Fruit fly (Drosophila melanogaster) whole organism, embryonic: ENCODE measurements around the gene CG11164.
A peak's percentile ranks its signal among the peaks of the same experiment; 100 is the strongest.

Source experiments
- Atf6 ChIP-seq: fragments of 200-800 bp; sonication (Bioruptor generic); IDR thresholded peaks from 2 replicates; pipeline ENCODE4 v1.3.6; 2022; ENCODE audit warnings: missing biosample characterization, missing genetic modification characterization
- B-H2 ChIP-seq: fragments of 200-800 bp; sonication (Bioruptor generic); optimal IDR thresholded peaks from 2 replicates; lab custom pipeline; 2018; ENCODE audit warnings: missing biosample characterization, mild to moderate bottlenecking, missing genetic modification characterization
- Bdp1 ChIP-seq: fragments of 200-800 bp; sonication (Bioruptor generic); optimal IDR thresholded peaks from 3 replicates; lab custom pipeline; 2016; ENCODE audit warnings: missing biosample characterization, missing genetic modification characterization
- Bteb2 ChIP-seq: fragments of 200-800 bp; sonication (Bioruptor generic); optimal IDR thresholded peaks from 2 replicates; lab custom pipeline; 2016; ENCODE audit warnings: missing biosample characterization, missing genetic modification characterization
- CG10147 ChIP-seq: fragments of 200-800 bp; sonication (Bioruptor generic); optimal IDR thresholded peaks from 2 replicates; lab custom pipeline; 2019; ENCODE audit warnings: missing biosample characterization, mild to moderate bottlenecking, missing genetic modification characterization, moderate library complexity
- CG10267 ChIP-seq: fragments of 200-800 bp; sonication (Bioruptor generic); optimal IDR thresholded peaks from 2 replicates; lab custom pipeline; 2018; ENCODE audit warnings: missing biosample characterization, mild to moderate bottlenecking, missing genetic modification characterization, moderate library complexity
- CG10274 ChIP-seq: fragments of 200-800 bp; sonication (Bioruptor generic); optimal IDR thresholded peaks from 3 replicates; lab custom pipeline; 2017; ENCODE audit warnings: missing biosample characterization, mild to moderate bottlenecking, missing genetic modification characterization
- CG11504 ChIP-seq: fragments of 200-800 bp; sonication (Bioruptor generic); optimal IDR thresholded peaks from 3 replicates; lab custom pipeline; 2019; ENCODE audit warnings: missing biosample characterization, mild to moderate bottlenecking, missing genetic modification characterization, moderate library complexity
- CG12155 ChIP-seq: fragments of 200-800 bp; sonication (Bioruptor generic); optimal IDR thresholded peaks from 3 replicates; lab custom pipeline; 2016; ENCODE audit warnings: missing biosample characterization, missing genetic modification characterization
- CG12236 ChIP-seq: fragments of 200-800 bp; sonication (Bioruptor generic); optimal IDR thresholded peaks from 2 replicates; lab custom pipeline; 2016; ENCODE audit warnings: missing biosample characterization, missing genetic modification characterization
- CG13296 ChIP-seq: fragments of 200-800 bp; sonication (Bioruptor generic); optimal IDR thresholded peaks from 3 replicates; lab custom pipeline; 2018; ENCODE audit warnings: missing biosample characterization, mild to moderate bottlenecking, missing genetic modification characterization
- CG13624 ChIP-seq: fragments of 200-800 bp; sonication (Bioruptor generic); optimal IDR thresholded peaks from 2 replicates; lab custom pipeline; 2016; ENCODE audit warnings: missing biosample characterization, missing genetic modification characterization
- CG13775 ChIP-seq: fragments of 200-800 bp; sonication (Bioruptor generic); optimal IDR thresholded peaks from 3 replicates; lab custom pipeline; 2017; ENCODE audit warnings: missing biosample characterization, mild to moderate bottlenecking, missing genetic modification characterization
- CG15011 ChIP-seq: fragments of 200-800 bp; sonication (Bioruptor generic); optimal IDR thresholded peaks from 3 replicates; lab custom pipeline; 2018; ENCODE audit warnings: missing biosample characterization, mild to moderate bottlenecking, missing genetic modification characterization
- CG15514 ChIP-seq: fragments of 200-800 bp; sonication (Bioruptor generic); optimal IDR thresholded peaks from 3 replicates; lab custom pipeline; 2017; ENCODE audit warnings: missing biosample characterization, missing genetic modification characterization, mild to moderate bottlenecking, moderate library complexity, missing genetic modification reagents
- CG18599 ChIP-seq: fragments of 200-800 bp; sonication (Bioruptor generic); optimal IDR thresholded peaks from 3 replicates; lab custom pipeline; 2017; ENCODE audit warnings: missing biosample characterization, missing genetic modification characterization, mild to moderate bottlenecking, moderate library complexity, missing genetic modification reagents
- CG2120 ChIP-seq: fragments of 200-800 bp; sonication (Bioruptor generic); optimal IDR thresholded peaks from 3 replicates; lab custom pipeline; 2016; ENCODE audit warnings: missing biosample characterization, missing genetic modification characterization
- CG2678 ChIP-seq: fragments of 200-800 bp; sonication (Bioruptor generic); optimal IDR thresholded peaks from 3 replicates; lab custom pipeline; 2019; ENCODE audit warnings: missing biosample characterization, mild to moderate bottlenecking, missing genetic modification characterization, moderate library complexity
- CG30403 ChIP-seq: fragments of 200-800 bp; sonication (Bioruptor generic); optimal IDR thresholded peaks from 3 replicates; lab custom pipeline; 2016; ENCODE audit warnings: missing biosample characterization, missing genetic modification characterization
- CG3407 ChIP-seq: fragments of 200-800 bp; sonication (Bioruptor generic); optimal IDR thresholded peaks from 2 replicates; lab custom pipeline; 2018; ENCODE audit warnings: missing biosample characterization, mild to moderate bottlenecking, missing genetic modification characterization
- CG7556 ChIP-seq: fragments of 200-800 bp; sonication (Bioruptor generic); optimal IDR thresholded peaks from 2 replicates; lab custom pipeline; 2017; ENCODE audit warnings: missing biosample characterization, mild to moderate bottlenecking, missing genetic modification characterization
- CG8924 ChIP-seq: fragments of 200-800 bp; optimal IDR thresholded peaks from 3 replicates; lab custom pipeline; 2019; ENCODE audit warnings: missing biosample characterization, mild to moderate bottlenecking, missing genetic modification characterization, moderate library complexity
- CG9215 ChIP-seq: fragments of 200-800 bp; sonication (Bioruptor generic); IDR thresholded peaks from 2 replicates; pipeline ENCODE4 v1.3.6; 2022; ENCODE audit warnings: missing biosample characterization, missing genetic modification characterization
- CG9727 ChIP-seq: fragments of 200-800 bp; sonication (Bioruptor generic); optimal IDR thresholded peaks from 3 replicates; lab custom pipeline; 2017; ENCODE audit warnings: missing biosample characterization, mild to moderate bottlenecking, missing genetic modification characterization
- CG9876 ChIP-seq: fragments of 200-800 bp; sonication (Bioruptor generic); optimal IDR thresholded peaks from 2 replicates; lab custom pipeline; 2016; ENCODE audit warnings: missing biosample characterization, missing genetic modification characterization
- CkIIα-i1 ChIP-seq: fragments of 200-800 bp; sonication (Bioruptor generic); IDR thresholded peaks from 2 replicates; pipeline ENCODE4 v1.3.6; 2022; ENCODE audit warnings: missing biosample characterization, missing genetic modification characterization
- D19B ChIP-seq: fragments of 200-800 bp; sonication (Bioruptor generic); optimal IDR thresholded peaks from 2 replicates; lab custom pipeline; 2017; ENCODE audit warnings: missing biosample characterization, mild to moderate bottlenecking, missing genetic modification characterization
- Dip3 ChIP-seq: fragments of 200-800 bp; sonication (Bioruptor generic); optimal IDR thresholded peaks from 3 replicates; lab custom pipeline; 2016; ENCODE audit warnings: missing biosample characterization, missing genetic modification characterization
- Doc3 ChIP-seq: fragments of 200-800 bp; sonication (Bioruptor generic); IDR thresholded peaks from 3 replicates; pipeline ENCODE4 v1.3.6; 2022; ENCODE audit warnings: missing biosample characterization, missing genetic modification characterization; ENCODE audit not compliant: partially characterized antibody
- Ets65A ChIP-seq: fragments of 200-800 bp; sonication (Bioruptor generic); peaks from one replicate; lab custom pipeline; 2016; ENCODE audit warnings: missing biosample characterization, missing genetic modification characterization
- Fer3 ChIP-seq: fragments of 200-800 bp; sonication (Bioruptor generic); optimal IDR thresholded peaks from 2 replicates; lab custom pipeline; 2018; ENCODE audit warnings: missing biosample characterization, mild to moderate bottlenecking, missing genetic modification characterization, moderate library complexity
- HLH54F ChIP-seq: fragments of 200-800 bp; sonication (Bioruptor generic); optimal IDR thresholded peaks from 3 replicates; lab custom pipeline; 2016; ENCODE audit warnings: missing biosample characterization, missing genetic modification characterization
- HmgZ ChIP-seq: fragments of 200-800 bp; sonication (Bioruptor generic); optimal IDR thresholded peaks from 2 replicates; lab custom pipeline; 2018; ENCODE audit warnings: missing biosample characterization, mild to moderate bottlenecking, missing genetic modification characterization
- Hmr ChIP-seq: fragments of 200-800 bp; sonication (Bioruptor generic); optimal IDR thresholded peaks from 3 replicates; lab custom pipeline; 2017; ENCODE audit warnings: mild to moderate bottlenecking, missing biosample characterization, missing genetic modification reagents, missing genetic modification characterization
- Hr78 ChIP-seq, 2 experiments: fragments of 200-800 bp in 1 of 2; fragments of >200 bp in 1 of 2; sonication (Bioruptor generic) in 1 of 2; optimal IDR thresholded peaks; 2 replicates each; lab custom pipeline; 2017 to 2019; ENCODE audit warnings: missing biosample characterization in 2 of 2, missing genetic modification characterization in 2 of 2, mild to moderate bottlenecking in 1 of 2, moderate library complexity in 1 of 2
- Meics ChIP-seq: fragments of 200-800 bp; sonication (Bioruptor generic); optimal IDR thresholded peaks from 2 replicates; lab custom pipeline; 2017; ENCODE audit warnings: missing biosample characterization, mild to moderate bottlenecking, missing genetic modification characterization
- Ravus ChIP-seq: fragments of 200-800 bp; sonication (Bioruptor generic); IDR thresholded peaks from 2 replicates; pipeline ENCODE4 v1.3.6; 2022; ENCODE audit warnings: missing biosample characterization, missing genetic modification characterization
- Usf ChIP-seq: fragments of 200-800 bp; sonication (Bioruptor generic); optimal IDR thresholded peaks from 2 replicates; lab custom pipeline; 2017; ENCODE audit warnings: missing genotype, missing biosample characterization, missing genetic modification characterization
- bcd ChIP-seq: fragments of 200-800 bp; sonication (Bioruptor generic); optimal IDR thresholded peaks from 2 replicates; lab custom pipeline; 2017; ENCODE audit warnings: missing biosample characterization, mild to moderate bottlenecking, missing genetic modification characterization
- br ChIP-seq: fragments of >200 bp; optimal IDR thresholded peaks from 2 replicates; lab custom pipeline; 2017
- exex ChIP-seq: fragments of 200-800 bp; sonication (Bioruptor generic); optimal IDR thresholded peaks from 4 replicates; lab custom pipeline; 2018; ENCODE audit warnings: missing biosample characterization, mild to moderate bottlenecking, missing genetic modification characterization, moderate library complexity
- gem ChIP-seq: fragments of 200-800 bp; sonication (Bioruptor generic); optimal IDR thresholded peaks from 2 replicates; lab custom pipeline; 2019; ENCODE audit warnings: missing biosample characterization, mild to moderate bottlenecking, missing genetic modification characterization, moderate library complexity
- gro ChIP-seq: fragments of 200-800 bp; sonication (Bioruptor generic); optimal IDR thresholded peaks from 2 replicates; lab custom pipeline; 2016; ENCODE audit warnings: missing biosample characterization, missing genetic modification characterization
- lilli ChIP-seq: fragments of 200-800 bp; sonication (Bioruptor generic); optimal IDR thresholded peaks from 3 replicates; lab custom pipeline; 2016; ENCODE audit warnings: missing biosample characterization, missing genetic modification characterization
- mam ChIP-seq: fragments of 200-800 bp; sonication (Bioruptor generic); optimal IDR thresholded peaks from 3 replicates; lab custom pipeline; 2016; ENCODE audit warnings: missing biosample characterization, missing genetic modification characterization
- nom ChIP-seq: fragments of 200-800 bp; sonication (Bioruptor generic); optimal IDR thresholded peaks from 2 replicates; lab custom pipeline; 2017; ENCODE audit warnings: missing biosample characterization, missing genetic modification characterization, mild to moderate bottlenecking, moderate library complexity, missing genetic modification reagents
- pho ChIP-seq: fragments of 200-800 bp; sonication (Bioruptor generic); optimal IDR thresholded peaks from 2 replicates; lab custom pipeline; 2016; ENCODE audit warnings: missing biosample characterization, missing genetic modification characterization
- scrt ChIP-seq: fragments of 200-800 bp; sonication (Bioruptor generic); optimal IDR thresholded peaks from 2 replicates; lab custom pipeline; 2018; ENCODE audit warnings: missing biosample characterization, mild to moderate bottlenecking, missing genetic modification characterization, moderate library complexity
- ssp ChIP-seq: fragments of 200-800 bp; sonication (Bioruptor generic); IDR thresholded peaks from 2 replicates; pipeline ENCODE4 v1.3.6; 2022; ENCODE audit warnings: missing biosample characterization, missing genetic modification characterization
- tin ChIP-seq: fragments of 200-800 bp; sonication (Bioruptor generic); optimal IDR thresholded peaks from 3 replicates; lab custom pipeline; 2016; ENCODE audit warnings: missing biosample characterization, missing genetic modification characterization
- zfh2 ChIP-seq: fragments of 200-800 bp; sonication (Bioruptor generic); optimal IDR thresholded peaks from 2 replicates; lab custom pipeline; 2016; ENCODE audit warnings: missing biosample characterization, missing genetic modification characterization

Gene CG11164

DNA sequence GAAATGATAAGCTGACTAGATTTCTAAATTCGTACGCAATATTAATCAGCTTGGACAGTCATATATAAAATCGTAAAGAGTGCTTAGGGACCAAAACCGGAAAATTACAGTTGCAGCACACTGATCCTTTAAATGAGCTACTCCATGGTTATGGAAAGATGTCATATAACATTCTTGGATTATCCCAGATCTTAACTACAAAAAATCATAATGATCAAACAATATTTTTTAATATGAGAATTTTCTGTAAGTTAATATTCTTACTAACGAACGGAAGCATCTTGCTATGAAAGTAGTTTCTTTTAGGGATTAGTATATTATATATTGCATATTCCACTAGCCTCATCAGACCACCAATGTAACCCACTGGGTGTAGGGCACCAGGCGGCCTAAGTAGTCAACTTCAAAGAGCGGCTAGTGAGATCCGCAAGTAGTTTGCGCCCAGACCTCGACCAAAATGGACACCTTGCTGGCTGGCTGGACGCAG lies 8.7 kb downstream of the CG11164 start, which contains the start of gene CG11162:
CG11162 (plus strand) TSS at position 437 of the 487 bp plus-strand sequence.
- TF ChIP-seq ssp (GFP tag; lab: Robert Waterston, UW) (no peak), CG9876 (no peak), Ravus (GFP tag; lab: Robert Waterston, UW) (no peak), CG13775 (GFP tag; lab: Kevin White, UChicago) (peak; percentile 23), scrt (GFP tag; lab: Kevin White, UChicago) (peak; percentile 38), CG13624 (peak; percentile 9), bcd (GFP tag; lab: Kevin White, UChicago) (peak; percentile 24), mam (peak; percentile 41), HmgZ (peak; percentile 3), Fer3 (tag; lab: Kevin White, UChicago) (peak; percentile 38), CG10274 (peak; percentile 93), Dip3 (GFP tag; lab: Kevin White, UChicago) (peak; percentile 41), HLH54F (peak; percentile 30), CG2678 (peak; percentile 77), CG3407 (GFP tag; lab: Kevin White, UChicago) (no peak), CG12236 (no peak), CG13296 (peak; percentile 4), CG8924 (tag; lab: Kevin White, UChicago) (peak; percentile 2), CkIIα-i1 (GFP tag; lab: Robert Waterston, UW) (no peak), B-H2 (GFP tag; lab: Kevin White, UChicago) (no peak), CG18599 (peak; percentile 86), Bdp1 (GFP tag; lab: Kevin White, UChicago) (no peak), exex (tag; lab: Kevin White, UChicago) (peak; percentile 75), CG15011 (peak; percentile 26), Atf6 (peak; percentile 54; the same call in 1 of the 2 replicates), CG15514 (GFP tag; lab: Kevin White, UChicago) (peak; percentile 2), CG9215 (GFP tag; lab: Robert Waterston, UW) (0 out of 2 replicates have a peak, but pooled peaks have one; percentile 16), CG9727 (GFP tag; lab: Kevin White, UChicago) (peak; percentile 36), tin (no peak), CG30403 (GFP tag; lab: Kevin White, UChicago) (peak; percentile 41), Ets65A (GFP tag; lab: Kevin White, UChicago) (peak; percentile 77), Hr78 (GFP tag; optimal IDR thresholded peaks at IDR 0.05; lab: Kevin White, UChicago) (no peak), Meics (GFP tag; lab: Kevin White, UChicago) (peak; percentile 68), Doc3 (no peak), Hmr (peak; percentile 68), zfh2 (GFP tag; lab: Kevin White, UChicago) (peak; percentile 49), D19B (GFP tag; lab: Kevin White, UChicago) (peak; percentile 52), Usf (GFP tag; lab: Kevin White, UChicago) (peak; percentile 29), gro (GFP tag; lab: Kevin White, UChicago) (peak; percentile 13), CG11504 (tag; lab: Kevin White, UChicago) (no peak), gem (tag; lab: Kevin White, UChicago) (peak; percentile 40), CG10267 (tag; lab: Kevin White, UChicago) (no peak), pho (GFP tag; lab: Kevin White, UChicago) (peak; percentile 27), CG12155 (GFP tag; lab: Kevin White, UChicago) (peak; percentile 20), lilli (GFP tag; lab: Kevin White, UChicago) (peak; percentile 64), CG7556 (GFP tag; lab: Kevin White, UChicago) (peak; percentile 23), CG10147 (GFP tag; lab: Kevin White, UChicago) (peak; percentile 41), nom (GFP tag; lab: Kevin White, UChicago) (no peak), CG2120 (peak; percentile 85), Bteb2 (GFP tag; lab: Kevin White, UChicago) (no peak), br (lab: Kevin White, UChicago) (no peak)
